Worm (Caenorhabditis elegans) whole organism, L4 larva: ENCODE results near the gene exl-1.

Experiments used
- F10B5.3 ChIP-seq: sonication (generic microtip); optimal IDR thresholded peaks from 2 replicates; lab custom pipeline; 2016; ENCODE audit warnings: mild to moderate bottlenecking, missing genetic modification characterization, missing compliant biosample characterization
- F26F4.8 ChIP-seq: fragments of 200-800 bp; sonication (Bioruptor generic); conservative IDR thresholded peaks from 2 replicates; pipeline ENCODE4 v1.3.6; 2022; ENCODE audit warnings: missing genetic modification characterization, missing compliant biosample characterization
- F44E2.7 ChIP-seq: fragments of 200-800 bp; sonication (Bioruptor generic); IDR thresholded peaks from 2 replicates; pipeline ENCODE4 v2.1.2; 2022; ENCODE audit warnings: missing genetic modification characterization, missing compliant biosample characterization
- R02D3.7 ChIP-seq: fragments of 150-350 bp; sonication (generic microtip); optimal IDR thresholded peaks from 3 replicates; lab custom pipeline; 2014; ENCODE audit warnings: missing biosample characterization, missing genetic modification characterization
- T20F7.1 ChIP-seq: fragments of 200-800 bp; sonication (Bioruptor generic); optimal IDR thresholded peaks from 2 replicates; lab custom pipeline; 2018; ENCODE audit warnings: mild to moderate bottlenecking, missing genetic modification characterization, missing compliant biosample characterization
- Y105C5A.15 ChIP-seq: fragments of 200-800 bp; sonication (Bioruptor generic); IDR thresholded peaks from 2 replicates; pipeline ENCODE4 v1.3.6; 2022; ENCODE audit warnings: missing genetic modification characterization, missing compliant biosample characterization
- Y48G9A.11 ChIP-seq: fragments of 200-800 bp; sonication (Bioruptor generic); IDR thresholded peaks from 2 replicates; pipeline ENCODE4 v1.3.6; 2022; ENCODE audit warnings: missing genetic modification reagents, missing genetic modification characterization, missing compliant biosample characterization
- Y5F2A.4 ChIP-seq: fragments of 200-800 bp; sonication (Bioruptor generic); optimal IDR thresholded peaks from 2 replicates; lab custom pipeline; 2018; ENCODE audit warnings: mild to moderate bottlenecking, missing genetic modification characterization, missing compliant biosample characterization
- Y75B8A.6 ChIP-seq: fragments of 200-800 bp; sonication (Bioruptor generic); IDR thresholded peaks from 2 replicates; pipeline ENCODE4 v1.3.6; 2022; ENCODE audit warnings: missing genetic modification reagents, missing genetic modification characterization, missing compliant biosample characterization
- ama-1 ChIP-seq: fragments of 150-350 bp; optimal IDR thresholded peaks from 2 replicates; lab custom pipeline; 2014; ENCODE audit warnings: inconsistent platforms, mixed read lengths
- attf-4 ChIP-seq: sonication (generic microtip); optimal IDR thresholded peaks from 3 replicates; lab custom pipeline; 2017; ENCODE audit warnings: missing biosample characterization, missing genetic modification characterization
- daf-16 ChIP-seq, 3 experiments: sonication (generic microtip); optimal IDR thresholded peaks; 2 replicates each; lab custom pipeline; 2016 to 2017; ENCODE audit warnings: missing genetic modification characterization in 3 of 3, missing genetic modification reagents in 3 of 3, mild to moderate bottlenecking in 2 of 3, missing compliant biosample characterization in 2 of 3, missing biosample characterization in 1 of 3, moderate library complexity in 1 of 3
- dmd-8 ChIP-seq: fragments of 200-800 bp; sonication (Bioruptor generic); IDR thresholded peaks from 2 replicates; pipeline ENCODE4 v1.3.6; 2022; ENCODE audit warnings: missing genetic modification characterization, missing compliant biosample characterization
- dve-1 ChIP-seq: sonication (generic microtip); optimal IDR thresholded peaks from 2 replicates; lab custom pipeline; 2017; ENCODE audit warnings: antibody characterized with exemption, mild to moderate bottlenecking, missing genetic modification characterization, missing compliant biosample characterization; ENCODE audit not compliant: insufficient read depth
- egl-43 ChIP-seq: fragments of 200-800 bp; sonication (Bioruptor generic); IDR thresholded peaks from 2 replicates; pipeline ENCODE4 v1.3.6; 2022; ENCODE audit warnings: missing genetic modification reagents, missing genetic modification characterization, missing compliant biosample characterization
- fkh-10 ChIP-seq: fragments of 150-350 bp; optimal IDR thresholded peaks from 2 replicates; lab custom pipeline; 2014; ENCODE audit warnings: missing biosample characterization, missing genetic modification reagents, missing genetic modification characterization
- fos-1 ChIP-seq: fragments of 150-350 bp; optimal IDR thresholded peaks from 2 replicates; lab custom pipeline; 2014; ENCODE audit warnings: missing biosample characterization, missing genetic modification characterization
- gei-8 ChIP-seq: fragments of 200-800 bp; sonication (Bioruptor generic); optimal IDR thresholded peaks from 2 replicates; lab custom pipeline; 2018; ENCODE audit warnings: mild to moderate bottlenecking, missing genetic modification characterization, missing compliant biosample characterization
- hif-1 ChIP-seq, 2 experiments: sonication (generic microtip); optimal IDR thresholded peaks; 2 replicates each; lab custom pipeline; 2016 to 2017; ENCODE audit warnings: missing compliant biosample characterization in 2 of 2, missing genetic modification characterization in 2 of 2, missing genetic modification reagents in 2 of 2, missing genotype in 2 of 2, mild to moderate bottlenecking in 1 of 2
- hlh-30 ChIP-seq: sonication (generic microtip); optimal IDR thresholded peaks from 2 replicates; lab custom pipeline; 2017; ENCODE audit warnings: antibody characterized with exemption, mild to moderate bottlenecking, missing genetic modification characterization, missing compliant biosample characterization; ENCODE audit not compliant: insufficient read depth
- hmg-1.1 ChIP-seq: fragments of 200-800 bp; sonication (Bioruptor generic); IDR thresholded peaks from 2 replicates; pipeline ENCODE4 v1.3.6; 2022; ENCODE audit warnings: missing genetic modification reagents, missing genetic modification characterization, missing compliant biosample characterization
- lim-7 ChIP-seq: fragments of 200-800 bp; sonication (Bioruptor generic); IDR thresholded peaks from 2 replicates; pipeline ENCODE4 v1.3.6; 2022; ENCODE audit warnings: missing genetic modification characterization, missing compliant biosample characterization
- lin-13 ChIP-seq: fragments of 150-350 bp; optimal IDR thresholded peaks from 2 replicates; lab custom pipeline; 2014; ENCODE audit warnings: missing biosample characterization, missing genetic modification reagents, missing genetic modification characterization
- lin-15B ChIP-seq: fragments of 150-350 bp; sonication (generic microtip); optimal IDR thresholded peaks from 3 replicates; lab custom pipeline; 2014; ENCODE audit warnings: missing biosample characterization, missing genetic modification characterization
- mxl-2 ChIP-seq: fragments of 200-800 bp; sonication (Bioruptor generic); conservative IDR thresholded peaks from 2 replicates; pipeline ENCODE4 v1.3.6; 2022; ENCODE audit warnings: missing genetic modification reagents, missing genetic modification characterization, missing compliant biosample characterization
- mxl-3 ChIP-seq: fragments of 200-800 bp; sonication (Bioruptor generic); optimal IDR thresholded peaks from 2 replicates; lab custom pipeline; 2018; ENCODE audit warnings: mild to moderate bottlenecking, missing genetic modification characterization, missing compliant biosample characterization
- nhr-102 ChIP-seq: sonication (generic microtip); optimal IDR thresholded peaks from 2 replicates; lab custom pipeline; 2016; ENCODE audit warnings: mild to moderate bottlenecking, missing genetic modification characterization, moderate library complexity, missing compliant biosample characterization
- nhr-11 ChIP-seq: fragments of 150-350 bp; optimal IDR thresholded peaks from 2 replicates; lab custom pipeline; 2014; ENCODE audit warnings: missing biosample characterization, missing genetic modification characterization
- nhr-111 ChIP-seq: fragments of 200-800 bp; sonication (Bioruptor generic); optimal IDR thresholded peaks from 2 replicates; lab custom pipeline; 2018; ENCODE audit warnings: mild to moderate bottlenecking, missing genetic modification characterization, missing compliant biosample characterization
- nhr-237 ChIP-seq: sonication (generic microtip); optimal IDR thresholded peaks from 2 replicates; lab custom pipeline; 2017; ENCODE audit warnings: missing biosample characterization, missing genetic modification characterization
- nhr-25 ChIP-seq: sonication (generic microtip); optimal IDR thresholded peaks from 2 replicates; lab custom pipeline; 2017; ENCODE audit warnings: missing genetic modification characterization, mild to moderate bottlenecking, missing compliant biosample characterization, antibody characterized with exemption, moderate library complexity, borderline replicate concordance; ENCODE audit not compliant: insufficient read depth
- nhr-41 ChIP-seq: fragments of 200-800 bp; sonication (Bioruptor generic); IDR thresholded peaks from 2 replicates; pipeline ENCODE4 v1.3.6; 2022; ENCODE audit warnings: missing genetic modification reagents, missing genetic modification characterization, missing compliant biosample characterization
- nhr-42 ChIP-seq: fragments of 200-800 bp; sonication (Bioruptor generic); IDR thresholded peaks from 2 replicates; pipeline ENCODE4 v1.3.6; 2022; ENCODE audit warnings: missing genetic modification characterization, missing compliant biosample characterization
- nhr-48 ChIP-seq: sonication (generic microtip); optimal IDR thresholded peaks from 2 replicates; lab custom pipeline; 2016; ENCODE audit warnings: mild to moderate bottlenecking, missing genetic modification characterization, missing compliant biosample characterization
- nhr-77 ChIP-seq: fragments of 150-350 bp; optimal IDR thresholded peaks from 2 replicates; lab custom pipeline; 2014; ENCODE audit warnings: missing biosample characterization, missing genetic modification characterization
- pha-4 ChIP-seq, 2 experiments: fragments of 150-350 bp in 1 of 2; fragments of 200-800 bp in 1 of 2; sonication (Bioruptor generic) in 1 of 2; IDR thresholded peaks in 1 of 2; optimal IDR thresholded peaks in 1 of 2; 2 replicates each; pipeline versions ENCODE4 v1.3.6 to Lab custom; 2014 to 2022; ENCODE audit warnings: missing genetic modification characterization in 2 of 2, missing genetic modification reagents in 2 of 2, missing biosample characterization in 1 of 2, missing compliant biosample characterization in 1 of 2
- rbr-2 ChIP-seq: sonication (generic microtip); optimal IDR thresholded peaks from 2 replicates; lab custom pipeline; 2016; ENCODE audit warnings: missing genotype, missing genetic modification characterization, missing compliant biosample characterization
- sdz-12 ChIP-seq: fragments of 200-800 bp; sonication (Bioruptor generic); optimal IDR thresholded peaks from 2 replicates; lab custom pipeline; 2018; ENCODE audit warnings: mild to moderate bottlenecking, missing genetic modification characterization, missing compliant biosample characterization
- set-16 ChIP-seq: fragments of 200-800 bp; sonication (Bioruptor generic); IDR thresholded peaks from 2 replicates; pipeline ENCODE4 v1.3.6; 2022; ENCODE audit warnings: missing genetic modification reagents, missing genetic modification characterization, missing compliant biosample characterization
- skn-1 ChIP-seq: fragments of 150-350 bp; optimal IDR thresholded peaks from 2 replicates; lab custom pipeline; 2014; ENCODE audit warnings: missing biosample characterization, missing genetic modification characterization
- snpc-4 ChIP-seq: fragments of 150-350 bp; optimal IDR thresholded peaks from 2 replicates; lab custom pipeline; 2014; ENCODE audit warnings: missing biosample characterization, missing genetic modification characterization
- spr-3 ChIP-seq: fragments of 200-800 bp; sonication (Bioruptor generic); optimal IDR thresholded peaks from 2 replicates; lab custom pipeline; 2018; ENCODE audit warnings: mild to moderate bottlenecking, missing genetic modification characterization, missing compliant biosample characterization
- tag-97 ChIP-seq: fragments of 200-800 bp; sonication (Bioruptor generic); IDR thresholded peaks from 2 replicates; pipeline ENCODE4 v1.3.6; 2022; ENCODE audit warnings: missing genetic modification characterization, missing compliant biosample characterization
- tra-1 ChIP-seq: fragments of 200-800 bp; sonication (Bioruptor generic); IDR thresholded peaks from 2 replicates; pipeline ENCODE4 v1.3.6; 2022; ENCODE audit warnings: missing genetic modification reagents, missing genetic modification characterization, missing compliant biosample characterization
- vab-7 ChIP-seq: fragments of 200-800 bp; sonication (Bioruptor generic); IDR thresholded peaks from 2 replicates; pipeline ENCODE4 v1.3.6; 2022; ENCODE audit warnings: missing genetic modification reagents, missing genetic modification characterization, missing compliant biosample characterization
- zag-1 ChIP-seq: fragments of 150-350 bp; optimal IDR thresholded peaks from 2 replicates; lab custom pipeline; 2014; ENCODE audit warnings: missing biosample characterization, missing genetic modification characterization
- zip-11 ChIP-seq: fragments of 200-800 bp; sonication (Bioruptor generic); IDR thresholded peaks from 2 replicates; pipeline ENCODE4 v1.3.6; 2022; ENCODE audit warnings: missing genetic modification characterization, missing compliant biosample characterization
- ztf-11 ChIP-seq: fragments of 150-350 bp; optimal IDR thresholded peaks from 2 replicates; lab custom pipeline; 2014; ENCODE audit warnings: missing biosample characterization, missing genetic modification characterization

The exl-1 gene

DNA sequence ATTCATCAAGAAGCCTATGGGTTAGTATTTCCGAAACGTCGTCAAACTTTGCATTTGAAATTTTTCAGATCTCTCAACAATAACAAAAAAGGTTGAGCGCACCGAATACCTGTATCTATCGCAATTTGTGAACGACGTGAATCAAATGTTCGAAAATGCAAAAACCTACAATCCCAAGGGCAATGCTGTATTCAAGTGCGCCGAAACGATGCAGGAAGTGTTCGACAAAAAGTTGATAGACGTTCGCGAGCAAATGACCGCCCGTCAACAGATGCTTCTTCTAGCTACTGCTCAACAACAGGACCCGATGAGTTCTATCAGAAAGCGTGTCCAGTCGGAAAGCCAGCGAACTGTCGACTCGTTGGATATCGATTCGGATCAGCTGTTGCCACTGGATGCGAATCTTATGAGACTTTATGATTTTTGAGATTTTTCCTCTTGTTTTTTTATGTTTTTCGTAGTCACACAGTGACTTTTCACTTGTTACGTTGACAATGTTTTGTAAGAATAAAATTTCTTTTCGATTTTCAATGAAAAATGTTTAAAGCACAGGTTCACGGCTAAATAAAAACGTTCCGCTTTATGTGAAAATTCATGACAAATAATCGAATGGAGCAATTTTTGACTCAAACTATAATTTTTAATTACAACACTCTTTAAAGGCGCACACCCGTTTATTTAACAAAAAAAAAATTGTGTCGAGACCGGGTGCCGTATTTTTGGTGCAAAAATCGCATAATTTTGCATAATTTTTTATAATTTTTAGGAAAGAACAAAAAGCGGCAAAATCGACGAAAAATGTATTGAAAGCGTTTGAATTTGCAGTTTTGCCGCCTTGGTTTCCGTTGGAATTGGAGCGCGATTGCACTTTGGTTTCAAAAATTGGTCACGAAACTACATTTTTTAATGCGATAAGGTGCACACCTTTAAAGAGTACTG, 5.7 kb downstream of the exl-1 start (continued):
- TF ChIP-seq nhr-77 (tag; lab: Kevin White, UChicago) (peak; percentile 68), hmg-1.1 (GFP tag; lab: Robert Waterston, UW) (peak; percentile 7; the same call in 1 of the 2 replicates), snpc-4 (tag; lab: Kevin White, UChicago) (no peak), hif-1 (tag; optimal IDR thresholded peaks at IDR 0.05; lab: Kevin White, UChicago) (peak in 1 of 2 experiments; percentile 48), nhr-11 (no peak), Y105C5A.15 (GFP tag; lab: Robert Waterston, UW) (no peak), fkh-10 (no peak), pha-4 (GFP tag; IDR thresholded peaks at IDR 0.05; lab: Robert Waterston, UW) (peak; percentile 75; the same call in 1 of the 2 replicates), pha-4 (tag; optimal IDR thresholded peaks at IDR 0.05; lab: Kevin White, UChicago) (peak; percentile 68), attf-4 (tag; lab: Kevin White, UChicago) (no peak), Y48G9A.11 (no peak), mxl-3 (peak; percentile 32), fos-1 (tag; lab: Kevin White, UChicago) (no peak), nhr-102 (tag; lab: Kevin White, UChicago) (peak; percentile 70), nhr-111 (GFP tag; lab: Kevin White, UChicago) (no peak), F44E2.7 (GFP tag; lab: Robert Waterston, UW) (no peak), nhr-42 (GFP tag; lab: Robert Waterston, UW) (peak; percentile 88), dmd-8 (GFP tag; lab: Robert Waterston, UW) (no peak), Y5F2A.4 (GFP tag; lab: Kevin White, UChicago) (no peak), vab-7 (GFP tag; lab: Robert Waterston, UW) (no peak), spr-3 (GFP tag; lab: Kevin White, UChicago) (no peak), lin-15B (tag; lab: Kevin White, UChicago) (no peak), egl-43 (GFP tag; lab: Robert Waterston, UW) (peak; percentile 52), ztf-11 (tag; lab: Kevin White, UChicago) (no peak), F10B5.3 (peak; percentile 47), set-16 (GFP tag; lab: Robert Waterston, UW) (no peak), ama-1 (lab: Kevin White, UChicago) (no peak), T20F7.1 (no peak), hlh-30 (peak; percentile 61), zag-1 (tag; lab: Kevin White, UChicago) (no peak), skn-1 (tag; lab: Kevin White, UChicago) (no peak), gei-8 (no peak), tag-97 (no peak), F26F4.8 (GFP tag; lab: Robert Waterston, UW) (no peak), nhr-25 (tag; lab: Kevin White, UChicago) (peak; percentile 66), lim-7 (GFP tag; lab: Robert Waterston, UW) (no peak), dve-1 (tag; lab: Kevin White, UChicago) (peak; percentile 74), zip-11 (GFP tag; lab: Robert Waterston, UW) (0 out of 2 replicates have a peak, but pooled peaks have one; percentile 5), nhr-41 (GFP tag; lab: Robert Waterston, UW) (no peak), R02D3.7 (no peak), rbr-2 (tag; lab: Kevin White, UChicago) (peak; percentile 40), tra-1 (GFP tag; lab: Robert Waterston, UW) (no peak), lin-13 (GFP tag; lab: Kevin White, UChicago) (no peak), sdz-12 (GFP tag; lab: Kevin White, UChicago) (no peak), mxl-2 (GFP tag; lab: Robert Waterston, UW) (no peak), daf-16 (GFP tag; optimal IDR thresholded peaks at IDR 0.05; lab: Kevin White, UChicago) (no peak), daf-16 (tag; optimal IDR thresholded peaks at IDR 0.05; lab: Kevin White, UChicago) (peak; percentile 43), nhr-48 (tag; lab: Kevin White, UChicago) (peak; percentile 27), nhr-237 (tag; lab: Kevin White, UChicago) (no peak), Y75B8A.6 (GFP tag; lab: Robert Waterston, UW) (no peak)
